Worm (Caenorhabditis elegans) whole organism, L3 larva: ENCODE data around the gene fbxa-63.

Experiments
- ceh-82 ChIP-seq: fragments of 150-350 bp; optimal IDR thresholded peaks from 2 replicates; lab custom pipeline; 2014; ENCODE audit warnings: missing biosample characterization, missing genetic modification characterization
- jun-1 ChIP-seq: fragments of 150-350 bp; optimal IDR thresholded peaks from 2 replicates; lab custom pipeline; 2014; ENCODE audit warnings: missing biosample characterization, missing genetic modification reagents, missing genetic modification characterization
- mdl-1 ChIP-seq: fragments of 150-350 bp; optimal IDR thresholded peaks from 2 replicates; lab custom pipeline; 2014; ENCODE audit warnings: missing biosample characterization, missing genetic modification characterization
- nhr-237 ChIP-seq: fragments of 150-350 bp; optimal IDR thresholded peaks from 2 replicates; lab custom pipeline; 2014; ENCODE audit warnings: missing biosample characterization, missing genetic modification characterization
- pha-4 ChIP-seq: fragments of 150-350 bp; optimal IDR thresholded peaks from 2 replicates; lab custom pipeline; 2014; ENCODE audit warnings: missing biosample characterization, missing genetic modification reagents, missing genetic modification characterization

- TF ChIP-seq ceh-82 (tag; lab: Kevin White, UChicago) (no peak), mdl-1 (tag; lab: Kevin White, UChicago) (no peak), nhr-237 (no peak), pha-4 (tag; lab: Kevin White, UChicago) (peak; percentile 92), jun-1 (tag; lab: Kevin White, UChicago) (peak; percentile 37)
These were observed 19.8 kb upstream of the fbxa-63 start for ce11 chrIII:1223319-1224093.
